Fruit fly (Drosophila melanogaster) whole organism, prepupa: Measurements from ENCODE around the gene Rbp.
A peak's percentile ranks its signal among the peaks of the same experiment; 100 is the strongest.

ENCODE experiments used
- Blimp-1 ChIP-seq: fragments of 200-800 bp; sonication (Bioruptor generic); optimal IDR thresholded peaks from 3 replicates; lab custom pipeline; 2017; ENCODE audit warnings: missing biosample characterization, missing genetic modification characterization, mild to moderate bottlenecking, moderate library complexity, missing genetic modification reagents
- CG10631 ChIP-seq: fragments of 200-800 bp; sonication (Bioruptor generic); optimal IDR thresholded peaks from 2 replicates; lab custom pipeline; 2016; ENCODE audit warnings: missing biosample characterization, missing genetic modification characterization
- CG10669 ChIP-seq: fragments of 200-800 bp; sonication (Bioruptor generic); optimal IDR thresholded peaks from 3 replicates; lab custom pipeline; 2018; ENCODE audit warnings: missing biosample characterization, mild to moderate bottlenecking, missing genetic modification characterization, moderate library complexity
- CG11902 ChIP-seq: fragments of 200-800 bp; sonication (Bioruptor generic); optimal IDR thresholded peaks from 3 replicates; lab custom pipeline; 2016; ENCODE audit warnings: missing biosample characterization, missing genetic modification characterization
- CG15336 ChIP-seq: fragments of 200-800 bp; sonication (Bioruptor generic); IDR thresholded peaks from 2 replicates; pipeline ENCODE4 v1.3.6; 2022; ENCODE audit warnings: missing biosample characterization, missing genetic modification characterization
- CG1621 ChIP-seq: fragments of 200-800 bp; sonication (Bioruptor generic); optimal IDR thresholded peaks from 3 replicates; lab custom pipeline; 2018; ENCODE audit warnings: missing biosample characterization, mild to moderate bottlenecking, missing genetic modification characterization
- CG16779 ChIP-seq: fragments of 200-800 bp; sonication (Bioruptor generic); optimal IDR thresholded peaks from 3 replicates; lab custom pipeline; 2017; ENCODE audit warnings: missing biosample characterization, mild to moderate bottlenecking, missing genetic modification characterization
- CG3032 ChIP-seq: fragments of 200-800 bp; optimal IDR thresholded peaks from 2 replicates; lab custom pipeline; 2019; ENCODE audit warnings: missing biosample characterization, mild to moderate bottlenecking, missing genetic modification characterization, moderate library complexity
- CG31627 ChIP-seq: fragments of 200-800 bp; sonication (Bioruptor generic); optimal IDR thresholded peaks from 3 replicates; lab custom pipeline; 2016; ENCODE audit warnings: missing biosample characterization, missing genetic modification characterization
- CG32006 ChIP-seq: fragments of 200-800 bp; sonication (Bioruptor generic); optimal IDR thresholded peaks from 3 replicates; lab custom pipeline; 2017; ENCODE audit warnings: missing biosample characterization, mild to moderate bottlenecking, missing genetic modification characterization
- CG34406 ChIP-seq: fragments of 200-800 bp; sonication (Bioruptor generic); optimal IDR thresholded peaks from 3 replicates; lab custom pipeline; 2016; ENCODE audit warnings: missing biosample characterization, missing genetic modification characterization
- CG3919 ChIP-seq: fragments of 200-800 bp; sonication (Bioruptor generic); optimal IDR thresholded peaks from 3 replicates; lab custom pipeline; 2016; ENCODE audit warnings: missing biosample characterization, missing genetic modification characterization
- CG4318 ChIP-seq: fragments of 200-800 bp; sonication (Bioruptor generic); optimal IDR thresholded peaks from 3 replicates; lab custom pipeline; 2017; ENCODE audit warnings: missing biosample characterization, mild to moderate bottlenecking, missing genetic modification characterization
- CG6276 ChIP-seq: fragments of 200-800 bp; sonication (Bioruptor generic); optimal IDR thresholded peaks from 2 replicates; lab custom pipeline; 2017; ENCODE audit warnings: missing biosample characterization, mild to moderate bottlenecking, missing genetic modification characterization
- CG6792 ChIP-seq: fragments of 200-800 bp; sonication (Bioruptor generic); optimal IDR thresholded peaks from 3 replicates; lab custom pipeline; 2016; ENCODE audit warnings: missing biosample characterization, missing genetic modification characterization
- CG6808 ChIP-seq: fragments of 200-800 bp; sonication (Bioruptor generic); optimal IDR thresholded peaks from 3 replicates; lab custom pipeline; 2017; ENCODE audit warnings: missing biosample characterization, missing genetic modification characterization, mild to moderate bottlenecking, moderate library complexity, missing genetic modification reagents
- CG6854 ChIP-seq: fragments of 200-800 bp; sonication (Bioruptor generic); optimal IDR thresholded peaks from 2 replicates; lab custom pipeline; 2017; ENCODE audit warnings: missing biosample characterization, mild to moderate bottlenecking, missing genetic modification characterization
- CG7368 ChIP-seq: fragments of 200-800 bp; sonication (Bioruptor generic); optimal IDR thresholded peaks from 3 replicates; lab custom pipeline; 2016; ENCODE audit warnings: missing biosample characterization, missing genetic modification characterization
- CG8119 ChIP-seq: fragments of 200-800 bp; sonication (Bioruptor generic); IDR thresholded peaks from 3 replicates; pipeline ENCODE4 v1.3.6; 2022; ENCODE audit warnings: missing biosample characterization, missing genetic modification characterization
- CG8319 ChIP-seq: fragments of 200-800 bp; sonication (Bioruptor generic); optimal IDR thresholded peaks from 3 replicates; lab custom pipeline; 2016; ENCODE audit warnings: missing biosample characterization, missing genetic modification characterization
- CG8632 ChIP-seq: fragments of 200-800 bp; sonication (Bioruptor generic); optimal IDR thresholded peaks from 3 replicates; lab custom pipeline; 2016; ENCODE audit warnings: missing biosample characterization, missing genetic modification characterization
- Eip75B ChIP-seq: fragments of 200-800 bp; sonication (Bioruptor generic); optimal IDR thresholded peaks from 3 replicates; lab custom pipeline; 2016; ENCODE audit warnings: missing biosample characterization, missing genetic modification characterization
- Eip93F ChIP-seq: fragments of 200-800 bp; sonication (Bioruptor generic); optimal IDR thresholded peaks from 2 replicates; lab custom pipeline; 2016; ENCODE audit warnings: missing biosample characterization, mild to moderate bottlenecking, missing genetic modification characterization
- Ets21C ChIP-seq: fragments of 200-800 bp; sonication (Bioruptor generic); optimal IDR thresholded peaks from 3 replicates; lab custom pipeline; 2016; ENCODE audit warnings: missing biosample characterization, missing genetic modification characterization
- Ets96B ChIP-seq: fragments of 200-800 bp; optimal IDR thresholded peaks from 2 replicates; lab custom pipeline; 2019; ENCODE audit warnings: missing biosample characterization, mild to moderate bottlenecking, missing genetic modification characterization, moderate library complexity
- Gug ChIP-seq: fragments of 200-800 bp; sonication (Bioruptor generic); IDR thresholded peaks from 2 replicates; pipeline ENCODE4 v1.3.6; 2022; ENCODE audit warnings: missing biosample characterization, missing genetic modification characterization
- Hr38 ChIP-seq: sonication (Bioruptor generic); optimal IDR thresholded peaks from 2 replicates; lab custom pipeline; 2016; ENCODE audit warnings: missing biosample characterization, missing genetic modification characterization
- Hr39 ChIP-seq: fragments of 200-800 bp; sonication (Bioruptor generic); optimal IDR thresholded peaks from 2 replicates; lab custom pipeline; 2016; ENCODE audit warnings: missing biosample characterization, missing genetic modification characterization
- Hr4 ChIP-seq: fragments of 200-800 bp; sonication (Bioruptor generic); optimal IDR thresholded peaks from 3 replicates; lab custom pipeline; 2016; ENCODE audit warnings: missing biosample characterization, missing genetic modification characterization
- Met ChIP-seq: fragments of 200-800 bp; sonication (Bioruptor generic); optimal IDR thresholded peaks from 3 replicates; lab custom pipeline; 2016; ENCODE audit warnings: missing biosample characterization, missing genetic modification characterization
- OdsH ChIP-seq: fragments of 200-800 bp; sonication (Bioruptor generic); optimal IDR thresholded peaks from 3 replicates; lab custom pipeline; 2016; ENCODE audit warnings: missing biosample characterization, missing genetic modification characterization
- Smox ChIP-seq: fragments of 200-800 bp; sonication (Bioruptor generic); optimal IDR thresholded peaks from 3 replicates; lab custom pipeline; 2016; ENCODE audit warnings: missing biosample characterization, missing genetic modification characterization
- Sox102F ChIP-seq: fragments of 200-800 bp; sonication (Bioruptor generic); optimal IDR thresholded peaks from 2 replicates; lab custom pipeline; 2016; ENCODE audit warnings: missing biosample characterization, mild to moderate bottlenecking, missing genetic modification characterization
- Sox14 ChIP-seq: fragments of 200-800 bp; sonication (Bioruptor generic); optimal IDR thresholded peaks from 3 replicates; lab custom pipeline; 2016; ENCODE audit warnings: missing biosample characterization, missing genetic modification characterization
- Sox15 ChIP-seq: fragments of 200-800 bp; sonication (Bioruptor generic); optimal IDR thresholded peaks from 3 replicates; lab custom pipeline; 2016; ENCODE audit warnings: missing biosample characterization, missing genetic modification characterization
- achi ChIP-seq: fragments of 200-800 bp; sonication (Bioruptor generic); optimal IDR thresholded peaks from 3 replicates; lab custom pipeline; 2016; ENCODE audit warnings: missing biosample characterization, missing genetic modification characterization
- acj6 ChIP-seq: fragments of 200-800 bp; sonication (Bioruptor generic); optimal IDR thresholded peaks from 3 replicates; lab custom pipeline; 2016; ENCODE audit warnings: missing biosample characterization, missing genetic modification characterization
- cyc ChIP-seq: fragments of 200-800 bp; sonication (Bioruptor generic); optimal IDR thresholded peaks from 3 replicates; lab custom pipeline; 2016; ENCODE audit warnings: missing biosample characterization, missing genetic modification characterization
- dac ChIP-seq: fragments of 200-800 bp; sonication (Bioruptor generic); optimal IDR thresholded peaks from 2 replicates; lab custom pipeline; 2017; ENCODE audit warnings: missing biosample characterization, mild to moderate bottlenecking, missing genetic modification characterization
- dsx ChIP-seq: fragments of 200-800 bp; optimal IDR thresholded peaks from 3 replicates; lab custom pipeline; 2019; ENCODE audit warnings: missing biosample characterization, mild to moderate bottlenecking, missing genetic modification characterization, moderate library complexity; ENCODE audit not compliant: poor library complexity, severe bottlenecking
- eg ChIP-seq: fragments of 200-800 bp; sonication (Bioruptor generic); IDR thresholded peaks from 3 replicates; pipeline ENCODE4 v1.3.6; 2022; ENCODE audit warnings: missing biosample characterization, missing genetic modification characterization
- esn ChIP-seq: fragments of 200-800 bp; sonication (Bioruptor generic); optimal IDR thresholded peaks from 2 replicates; lab custom pipeline; 2016; ENCODE audit warnings: missing biosample characterization, mild to moderate bottlenecking, missing genetic modification characterization, moderate library complexity
- fd59A ChIP-seq: fragments of 200-800 bp; sonication (Bioruptor generic); optimal IDR thresholded peaks from 2 replicates; lab custom pipeline; 2017; ENCODE audit warnings: missing biosample characterization, mild to moderate bottlenecking, missing genetic modification characterization, missing genetic modification reagents
- fd85E ChIP-seq: fragments of 200-800 bp; sonication (Bioruptor generic); optimal IDR thresholded peaks from 3 replicates; lab custom pipeline; 2016; ENCODE audit warnings: missing biosample characterization, missing genetic modification characterization
- lz ChIP-seq: fragments of 200-800 bp; sonication (Bioruptor generic); optimal IDR thresholded peaks from 3 replicates; lab custom pipeline; 2016; ENCODE audit warnings: missing biosample characterization, missing genetic modification characterization
- net ChIP-seq: fragments of 200-800 bp; sonication (Bioruptor generic); optimal IDR thresholded peaks from 3 replicates; lab custom pipeline; 2016; ENCODE audit warnings: missing biosample characterization, missing genetic modification characterization
- salr ChIP-seq, 2 experiments: fragments of 200-800 bp; sonication (Bioruptor generic); optimal IDR thresholded peaks; 3 replicates each; lab custom pipeline; 2016 to 2018; ENCODE audit warnings: missing biosample characterization in 2 of 2, missing genetic modification characterization in 2 of 2, mild to moderate bottlenecking in 1 of 2
- ss ChIP-seq, 2 experiments: fragments of 200-800 bp; sonication (Bioruptor generic); optimal IDR thresholded peaks; 2 replicates in 1 of 2; 3 replicates in 1 of 2; lab custom pipeline; 2017 to 2018; ENCODE audit warnings: mild to moderate bottlenecking in 2 of 2, missing biosample characterization in 2 of 2, missing genetic modification characterization in 2 of 2, moderate library complexity in 1 of 2
- svp ChIP-seq: fragments of 200-800 bp; sonication (Bioruptor generic); peaks from one replicate; lab custom pipeline; 2016; ENCODE audit warnings: missing biosample characterization, missing genetic modification characterization
- topi ChIP-seq: fragments of 200-800 bp; sonication (Bioruptor generic); optimal IDR thresholded peaks from 3 replicates; lab custom pipeline; 2016; ENCODE audit warnings: missing biosample characterization, missing genetic modification characterization
- vri ChIP-seq: fragments of 200-800 bp; sonication (Bioruptor generic); optimal IDR thresholded peaks from 3 replicates; lab custom pipeline; 2016; ENCODE audit warnings: missing biosample characterization, mild to moderate bottlenecking, missing genetic modification characterization

Rbp gene

DNA sequence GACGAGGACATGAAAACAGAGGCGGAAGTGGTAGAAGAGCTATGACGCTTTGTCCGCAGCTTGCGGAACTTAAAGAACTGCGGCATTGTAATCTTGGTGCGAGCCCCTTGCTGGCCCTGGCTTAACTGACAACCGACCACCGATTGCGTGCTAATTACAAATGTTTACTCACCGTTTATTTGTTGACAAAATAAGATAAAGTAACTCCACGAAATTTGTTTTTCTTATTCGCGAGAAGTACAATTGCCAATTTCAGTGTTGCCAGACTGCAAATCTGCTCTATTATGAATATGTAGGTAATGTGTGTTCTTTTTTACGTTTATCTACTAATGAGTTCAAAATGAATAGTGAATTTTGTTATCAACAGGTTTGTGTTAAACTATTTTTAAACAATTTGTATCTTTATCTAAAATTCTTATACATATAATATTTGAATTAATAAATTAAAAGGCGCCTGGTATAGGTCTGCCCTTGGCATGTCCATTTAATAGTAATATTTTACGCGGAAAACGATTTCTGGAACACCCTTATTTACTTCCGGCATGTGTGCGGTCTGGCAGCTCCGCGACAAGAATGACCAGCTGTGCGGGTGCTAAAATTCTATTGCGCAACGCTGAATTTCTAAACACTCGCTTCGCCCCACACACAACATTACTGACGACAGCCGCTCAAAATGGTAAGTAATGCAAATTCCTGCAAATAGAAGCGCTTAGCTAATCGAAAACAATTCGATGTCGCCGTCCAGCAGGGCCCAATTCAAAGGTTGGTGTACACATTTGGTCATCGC, 17.6 kb upstream of the Rbp start, which contains the start of the genes Atg4b and Hibch:
Gene Atg4b (minus strand): TSS at position 280 of the 787 bp plus-strand sequence.
Gene Hibch (plus strand): TSS at position 585 of the 787 bp plus-strand sequence.
- TF ChIP-seq dsx (GFP tag; lab: Kevin White, UChicago) (peak; percentile 9), CG15336 (GFP tag; lab: Robert Waterston, UW) (peak; percentile 66), fd59A (GFP tag; lab: Kevin White, UChicago) (peak; percentile 60), CG6792 (peak; percentile 77), Sox14 (GFP tag; lab: Kevin White, UChicago) (no peak), Eip75B (GFP tag; lab: Kevin White, UChicago) (no peak), Smox (GFP tag; lab: Kevin White, UChicago) (no peak), CG10669 (GFP tag; lab: Kevin White, UChicago) (peak; percentile 100), vri (GFP tag; lab: Kevin White, UChicago) (peak; percentile 93), CG3032 (tag; lab: Kevin White, UChicago) (peak; percentile 91), eg (peak; percentile 79), salr (GFP tag; optimal IDR thresholded peaks at IDR 0.05; lab: Kevin White, UChicago) (peak in 1 of 2 experiments; percentile 62), achi (GFP tag; lab: Kevin White, UChicago) (no peak), CG8119 (GFP tag; lab: Robert Waterston, UW) (peak; percentile 63; the same call in 2 of the 3 replicates), fd85E (GFP tag; lab: Kevin White, UChicago) (no peak), CG16779 (tag; lab: Kevin White, UChicago) (no peak), CG8319 (GFP tag; lab: Kevin White, UChicago) (peak; percentile 70), Hr4 (no peak), CG1621 (tag; lab: Kevin White, UChicago) (peak; percentile 54), Sox15 (GFP tag; lab: Kevin White, UChicago) (peak; percentile 78), Ets96B (tag; lab: Kevin White, UChicago) (peak; percentile 68), CG8632 (GFP tag; lab: Kevin White, UChicago) (peak; percentile 73), Ets21C (GFP tag; lab: Kevin White, UChicago) (no peak), CG11902 (peak; percentile 85), CG6276 (no peak), ss (GFP tag; optimal IDR thresholded peaks at IDR 0.05; lab: Kevin White, UChicago) (no peak), Hr38 (GFP tag; lab: Kevin White, UChicago) (no peak), CG34406 (GFP tag; lab: Kevin White, UChicago) (peak; percentile 72), net (GFP tag; lab: Kevin White, UChicago) (no peak), CG6808 (no peak), Met (no peak), Sox102F (GFP tag; lab: Kevin White, UChicago) (no peak), acj6 (GFP tag; lab: Kevin White, UChicago) (no peak), CG4318 (GFP tag; lab: Kevin White, UChicago) (no peak), topi (GFP tag; lab: Kevin White, UChicago) (peak; percentile 62), Hr39 (no peak), CG10631 (GFP tag; lab: Kevin White, UChicago) (peak; percentile 90), CG31627 (peak; percentile 61), Blimp-1 (GFP tag; lab: Kevin White, UChicago) (peak; percentile 73), Eip93F (GFP tag; lab: Kevin White, UChicago) (no peak), cyc (GFP tag; lab: Kevin White, UChicago) (peak; percentile 83), lz (GFP tag; lab: Kevin White, UChicago) (peak; percentile 74), CG6854 (GFP tag; lab: Kevin White, UChicago) (peak; percentile 80), CG7368 (GFP tag; lab: Kevin White, UChicago) (peak; percentile 67), dac (GFP tag; lab: Kevin White, UChicago) (peak; percentile 72), CG3919 (GFP tag; lab: Kevin White, UChicago) (no peak), Gug (GFP tag; lab: Robert Waterston, UW) (peak; percentile 83), esn (GFP tag; lab: Kevin White, UChicago) (peak; percentile 79), CG32006 (GFP tag; lab: Kevin White, UChicago) (peak; percentile 84), OdsH (GFP tag; lab: Kevin White, UChicago) (no peak), svp (GFP tag; lab: Kevin White, UChicago) (no peak)
